Fruit fly (Drosophila melanogaster): ENCODE data around the gene Pect.
"Not testable (repeated sequence)": the region's sequence is repeated elsewhere in the genome, so short reads cannot be mapped to it uniquely, and the experiment has no call there.

The Pect gene

dm6 chr2L:13215640-13216129 is 12.1 kb downstream of the Pect start (continued):
- peak; percentile 50; the same call in 1 of the 2 replicates for TF ChIP-seq onecut (GFP tag; IDR thresholded peaks at IDR 0.05)
- peak; percentile 88 for TF ChIP-seq kay (GFP tag; optimal IDR thresholded peaks at IDR 0.05)
- peak; percentile 5 for TF ChIP-seq stwl (tag; optimal IDR thresholded peaks at IDR 0.05)
- TF ChIP-seq slbo (GFP tag; IDR thresholded peaks at IDR 0.05) = peak; percentile 80
- TF ChIP-seq prd (optimal IDR thresholded peaks at IDR 0.05) = not testable (repeated sequence)
- peak; percentile 67 for TF ChIP-seq prd (GFP tag; IDR thresholded peaks at IDR 0.05)

- peak; percentile 94 for TF ChIP-seq CG15514 (GFP tag; optimal IDR thresholded peaks at IDR 0.05)
- no peak for TF ChIP-seq CG1024 (GFP tag; IDR thresholded peaks at IDR 0.05)
- no peak for TF ChIP-seq Hmx (GFP tag; optimal IDR thresholded peaks at IDR 0.05)
- TF ChIP-seq B-H1 (GFP tag; IDR thresholded peaks at IDR 0.05) = no peak
- TF ChIP-seq pzg (GFP tag; optimal IDR thresholded peaks at IDR 0.05) = peak; percentile 81
- TF ChIP-seq CG12071 (GFP tag; optimal IDR thresholded peaks at IDR 0.05) = no peak
- TF ChIP-seq fd96Cb (tag; optimal IDR thresholded peaks at IDR 0.05) = no peak
- TF ChIP-seq Atf-2 (GFP tag; optimal IDR thresholded peaks at IDR 0.05) = no peak
- peak; percentile 12 for TF ChIP-seq CG30403 (GFP tag; optimal IDR thresholded peaks at IDR 0.05)
- TF ChIP-seq CG2116 (GFP tag; optimal IDR thresholded peaks at IDR 0.05) = peak; percentile 92
- TF ChIP-seq ATbp (GFP tag; optimal IDR thresholded peaks at IDR 0.05) = no peak
- TF ChIP-seq CG3995 (GFP tag; optimal IDR thresholded peaks at IDR 0.05) = peak; percentile 62
- peak; percentile 85; the same call in 1 of the 2 replicates for TF ChIP-seq CG2129 (GFP tag; IDR thresholded peaks at IDR 0.05; ENCODE audit: partially characterized antibody)
- peak; percentile 93 for TF ChIP-seq Doc3 (GFP tag; IDR thresholded peaks at IDR 0.05; ENCODE audit: partially characterized antibody)
- peak; percentile 73 for TF ChIP-seq stwl (tag; optimal IDR thresholded peaks at IDR 0.05)
- TF ChIP-seq gfzf (GFP tag; optimal IDR thresholded peaks at IDR 0.05) = peak; percentile 49
- no peak for TF ChIP-seq CG11085 (GFP tag; IDR thresholded peaks at IDR 0.05)
- peak; percentile 14 for TF ChIP-seq fu2 (GFP tag; optimal IDR thresholded peaks at IDR 0.05)
- TF ChIP-seq cg (GFP tag; optimal IDR thresholded peaks at IDR 0.05) = peak; percentile 53
- TF ChIP-seq sd (tag; optimal IDR thresholded peaks at IDR 0.05) = peak; percentile 37
- TF ChIP-seq CG9609 (GFP tag; optimal IDR thresholded peaks at IDR 0.05) = peak; percentile 7
- peak; percentile 54 for TF ChIP-seq CG1603 (tag; optimal IDR thresholded peaks at IDR 0.05)
- TF ChIP-seq sna (GFP tag; IDR thresholded peaks at IDR 0.05; ENCODE audit: partially characterized antibody) = peak; percentile 95
- TF ChIP-seq Myb (GFP tag; optimal IDR thresholded peaks at IDR 0.05) = peak; percentile 17
- TF ChIP-seq CG18764 (GFP tag; optimal IDR thresholded peaks at IDR 0.05) = no peak
- no peak for TF ChIP-seq hkb (optimal IDR thresholded peaks at IDR 0.05)
- TF ChIP-seq hkb (GFP tag; IDR thresholded peaks at IDR 0.05) = no peak
- TF ChIP-seq Trl (optimal IDR thresholded peaks at IDR 0.05) = no peak
- peak; percentile 10 for TF ChIP-seq Trl (GFP tag; optimal IDR thresholded peaks at IDR 0.05)
- TF ChIP-seq CG16779 (GFP tag; IDR thresholded peaks at IDR 0.05) = no peak
- TF ChIP-seq ems (GFP tag; optimal IDR thresholded peaks at IDR 0.05) = peak; percentile 30
- peak; percentile 85 for TF ChIP-seq MESR4 (GFP tag; optimal IDR thresholded peaks at IDR 0.05)
- no peak for TF ChIP-seq CkIIα-i1 (GFP tag; IDR thresholded peaks at IDR 0.05)
- no peak for TF ChIP-seq CG10147 (GFP tag; optimal IDR thresholded peaks at IDR 0.05)
- peak; percentile 3 for TF ChIP-seq CG13894 (tag; optimal IDR thresholded peaks at IDR 0.05)
- TF ChIP-seq dmrt99B (tag; optimal IDR thresholded peaks at IDR 0.05) = no peak
- TF ChIP-seq insv (GFP tag; optimal IDR thresholded peaks at IDR 0.05) = peak; percentile 84 to 96
- TF ChIP-seq CG8089 (GFP tag; optimal IDR thresholded peaks at IDR 0.05) = no peak
- peak; percentile 50; the same call in 1 of the 2 replicates for TF ChIP-seq slbo (GFP tag; IDR thresholded peaks at IDR 0.05)
- peak; percentile 91 for TF ChIP-seq Med (GFP tag)
- no peak for TF ChIP-seq Meics (GFP tag; optimal IDR thresholded peaks at IDR 0.05)
- peak; percentile 97 for TF ChIP-seq Opbp (GFP tag; IDR thresholded peaks at IDR 0.05; ENCODE audit: partially characterized antibody)
- TF ChIP-seq CrebB (tag; optimal IDR thresholded peaks at IDR 0.05) = no peak
Observed at dm6 chr2L:13219281-13220092, 15.9 kb downstream of the Pect start, which contains the start of the genes CG9426 and mRF1. Gene CG9426, minus strand, starts transcription at chr2L:13219923. Gene mRF1, plus strand, starts transcription at chr2L:13219979.

All from whole organism, embryonic.